Fruit fly (Drosophila melanogaster): ENCODE results near the gene DIP-theta.

The DIP-theta gene

DNA sequence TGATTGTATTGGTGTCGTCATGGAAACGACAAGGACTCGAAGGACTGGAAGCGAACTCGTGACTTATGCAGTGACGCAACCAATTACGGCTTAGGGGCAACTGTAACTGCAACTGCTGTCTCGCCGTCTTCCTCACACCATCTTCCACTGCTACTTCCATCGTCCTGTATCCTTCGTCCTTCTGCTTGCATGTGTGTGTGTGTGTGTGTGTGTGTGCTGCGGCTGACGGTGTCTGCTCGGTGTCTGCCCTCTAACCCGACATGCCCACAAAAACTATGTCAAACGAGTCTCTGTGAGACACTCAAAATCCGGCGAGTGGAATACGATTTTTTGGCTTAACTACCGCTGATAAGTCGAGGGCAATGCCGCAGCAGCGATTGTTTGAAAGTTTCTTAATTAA, 64.5 kb downstream of the DIP-theta start:
- TF ChIP-seq HLH3B (GFP tag; IDR thresholded peaks at IDR 0.05) (no peak), schlank (tag; optimal IDR thresholded peaks at IDR 0.05) (no peak), Ets65A (GFP tag) (peak; percentile 53), lab (GFP tag; optimal IDR thresholded peaks at IDR 0.05) (no peak), bbx (GFP tag; IDR thresholded peaks at IDR 0.05; ENCODE audit: partially characterized antibody) (no peak), Dref (GFP tag; IDR thresholded peaks at IDR 0.05) (0 out of 2 replicates have a peak, but pooled peaks have one; percentile 7)

DNA sequence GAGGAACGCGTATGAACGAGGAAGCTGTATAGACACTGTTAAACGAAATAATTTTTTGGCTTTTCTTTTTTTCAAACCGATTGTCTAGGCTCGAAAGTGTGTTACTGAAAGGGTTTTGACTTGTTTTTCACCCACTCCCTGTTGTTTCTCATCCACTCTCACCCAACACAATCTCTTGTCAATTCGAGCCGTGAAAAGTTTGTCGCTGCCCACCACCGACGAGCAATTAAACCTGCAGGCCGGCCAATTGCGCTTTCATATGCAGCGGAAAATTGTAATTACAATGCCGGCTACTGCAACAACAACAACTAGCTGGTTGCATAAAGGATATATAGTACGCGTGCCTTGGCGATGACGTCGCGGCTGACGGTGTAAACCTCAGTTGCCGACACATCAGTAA, 70.0 kb downstream of the DIP-theta start, which contains the start of gene CG7251:
TSS of gene CG7251 (minus strand) at position 101 of the 400 bp plus-strand sequence.
- TF ChIP-seq CG31388 (GFP tag; optimal IDR thresholded peaks at IDR 0.05) (no peak), vfl (GFP tag; optimal IDR thresholded peaks at IDR 0.05) (no peak), Rfx (GFP tag; IDR thresholded peaks at IDR 0.05) (no peak), Hr78 (GFP tag; optimal IDR thresholded peaks at IDR 0.05) (no peak), CG8944 (GFP tag; optimal IDR thresholded peaks at IDR 0.05) (no peak), Dip3 (GFP tag; optimal IDR thresholded peaks at IDR 0.05) (no peak), pho (GFP tag; optimal IDR thresholded peaks at IDR 0.05) (no peak), CG12071 (GFP tag; optimal IDR thresholded peaks at IDR 0.05) (no peak), Atf3 (GFP tag; optimal IDR thresholded peaks at IDR 0.05) (no peak), CG13287 (GFP tag; IDR thresholded peaks at IDR 0.05; ENCODE audit: partially characterized antibody) (no peak), Ssrp (tag; optimal IDR thresholded peaks at IDR 0.05) (no peak), CG11093 (GFP tag; IDR thresholded peaks at IDR 0.05) (no peak), CG1792 (GFP tag; optimal IDR thresholded peaks at IDR 0.05) (no peak)

DNA sequence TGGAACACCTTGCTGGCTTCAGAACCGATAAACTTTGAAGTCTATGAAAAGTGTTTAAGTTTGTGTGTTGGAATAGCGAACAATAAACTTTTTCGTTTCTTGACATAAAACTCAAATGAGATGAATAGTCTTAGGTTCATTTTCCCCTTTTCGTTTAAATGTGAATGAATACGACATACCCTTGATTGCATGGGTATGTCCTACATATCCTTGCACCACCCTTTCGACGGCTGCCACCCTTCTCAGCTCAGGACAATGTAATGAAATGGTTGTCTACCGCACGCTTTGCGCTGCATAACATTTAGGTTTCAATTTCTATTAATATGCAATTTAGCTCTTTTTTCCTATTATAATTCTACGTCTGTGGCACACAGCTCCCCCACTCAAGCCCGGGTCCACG, 77.3 kb downstream of the DIP-theta start, which contains the start of gene CG14011:
TSS of gene CG14011 (minus strand) at position 101 of the 400 bp plus-strand sequence.
- TF ChIP-seq sc (optimal IDR thresholded peaks at IDR 0.05) (no peak), sc (GFP tag; optimal IDR thresholded peaks at IDR 0.05) (no peak)

All from whole organism, embryonic.